Worm (Caenorhabditis elegans) whole organism, L4 larva: Measurements from ENCODE around the gene cex-1.

Experiments used
- F49E8.2 ChIP-seq: sonication (generic microtip); optimal IDR thresholded peaks from 2 replicates; lab custom pipeline; 2016; ENCODE audit warnings: missing compliant biosample characterization, mild to moderate bottlenecking, missing genetic modification characterization, borderline replicate concordance
- Y48G9A.11 ChIP-seq: fragments of 200-800 bp; sonication (Bioruptor generic); IDR thresholded peaks from 2 replicates; pipeline ENCODE4 v1.3.6; 2022; ENCODE audit warnings: missing genetic modification reagents, missing genetic modification characterization, missing compliant biosample characterization
- aha-1 ChIP-seq: fragments of 150-350 bp; peaks from one replicate; lab custom pipeline; 2014; ENCODE audit warnings: missing biosample characterization, missing genetic modification characterization
- hmg-1.1 ChIP-seq: fragments of 200-800 bp; sonication (Bioruptor generic); IDR thresholded peaks from 2 replicates; pipeline ENCODE4 v1.3.6; 2022; ENCODE audit warnings: missing genetic modification reagents, missing genetic modification characterization, missing compliant biosample characterization
- mep-1 ChIP-seq: fragments of 150-350 bp; sonication (generic microtip); optimal IDR thresholded peaks from 3 replicates; lab custom pipeline; 2014; ENCODE audit warnings: missing biosample characterization, missing genetic modification characterization
- nhr-25 ChIP-seq: sonication (generic microtip); optimal IDR thresholded peaks from 2 replicates; lab custom pipeline; 2017; ENCODE audit warnings: missing genetic modification characterization, mild to moderate bottlenecking, missing compliant biosample characterization, antibody characterized with exemption, moderate library complexity, borderline replicate concordance; ENCODE audit not compliant: insufficient read depth
- nhr-76 ChIP-seq: fragments of 150-350 bp; optimal IDR thresholded peaks from 2 replicates; lab custom pipeline; 2014; ENCODE audit warnings: missing biosample characterization, missing genetic modification characterization
- pqm-1 ChIP-seq: sonication (generic microtip); optimal IDR thresholded peaks from 2 replicates; lab custom pipeline; 2017; ENCODE audit warnings: missing biosample characterization, missing genetic modification characterization
- saeg-2 ChIP-seq: fragments of 200-800 bp; sonication (Bioruptor generic); IDR thresholded peaks from 2 replicates; pipeline ENCODE4 v1.3.6; 2022; ENCODE audit warnings: missing genetic modification reagents, missing genetic modification characterization, missing compliant biosample characterization
- ztf-11 ChIP-seq: fragments of 150-350 bp; optimal IDR thresholded peaks from 2 replicates; lab custom pipeline; 2014; ENCODE audit warnings: missing biosample characterization, missing genetic modification characterization

- TF ChIP-seq mep-1 (tag; lab: Kevin White, UChicago) (no peak), nhr-76 (tag; lab: Kevin White, UChicago) (no peak), aha-1 (no peak), pqm-1 (tag; lab: Kevin White, UChicago) (no peak), saeg-2 (no peak), nhr-25 (tag; lab: Kevin White, UChicago) (no peak), ztf-11 (tag; lab: Kevin White, UChicago) (no peak), F49E8.2 (tag; lab: Kevin White, UChicago) (no peak), hmg-1.1 (GFP tag; lab: Robert Waterston, UW) (no peak), Y48G9A.11 (no peak)
Measured at ce11 chrII:5426470-5426869, 21.0 kb upstream of the cex-1 start.
